Fruit fly (Drosophila melanogaster): ENCODE data around the gene CG1116.

Gene CG1116

DNA sequence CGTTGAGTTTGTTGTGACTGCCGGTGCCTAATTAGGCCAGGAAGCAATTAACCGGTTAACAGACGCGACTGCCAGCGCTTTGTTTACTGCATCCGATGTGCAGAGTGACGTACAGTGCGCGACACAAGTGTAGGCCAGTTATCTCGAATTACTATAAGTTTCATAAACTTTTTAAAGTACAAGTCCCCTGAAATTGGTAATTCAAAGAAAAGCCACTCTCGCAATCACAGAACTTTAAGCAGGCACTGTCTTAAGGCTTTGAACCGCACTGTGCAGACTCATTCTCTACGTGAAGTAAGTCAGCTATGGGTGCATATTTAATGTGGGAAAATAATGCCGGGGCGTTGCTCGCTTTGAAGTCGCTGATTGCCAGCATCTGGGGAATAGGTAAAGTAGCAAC is 10.0 kb upstream of the CG1116 start (continued):
- no peak for TF ChIP-seq Jarid2 (GFP tag; optimal IDR thresholded peaks at IDR 0.05)
- TF ChIP-seq usp (GFP tag; optimal IDR thresholded peaks at IDR 0.05), result no peak
- peak; percentile 43; the same call in 1 of the 2 replicates for TF ChIP-seq HLH3B (GFP tag; IDR thresholded peaks at IDR 0.05)
- TF ChIP-seq CG11504 (tag; optimal IDR thresholded peaks at IDR 0.05), result peak; percentile 65
- peak; percentile 12; the same call in 1 of the 2 replicates for TF ChIP-seq Nf-YA (GFP tag; IDR thresholded peaks at IDR 0.05)
- peak; percentile 19 for TF ChIP-seq D19A (tag; optimal IDR thresholded peaks at IDR 0.05)
- TF ChIP-seq sens (GFP tag), result peak; percentile 87
- peak; percentile 36 for TF ChIP-seq bab2 (GFP tag; optimal IDR thresholded peaks at IDR 0.05)
- peak; percentile 66 for TF ChIP-seq CG8388 (GFP tag; optimal IDR thresholded peaks at IDR 0.05)
- peak; percentile 41; the same call in 1 of the 3 replicates for TF ChIP-seq sr (GFP tag; IDR thresholded peaks at IDR 0.05)
- no peak for TF ChIP-seq CG10321 (GFP tag; IDR thresholded peaks at IDR 0.05)
- TF ChIP-seq sqz (GFP tag; optimal IDR thresholded peaks at IDR 0.05), result no peak
- TF ChIP-seq bbx (GFP tag; IDR thresholded peaks at IDR 0.05; ENCODE audit: partially characterized antibody), result no peak
- no peak for TF ChIP-seq CG4617 (GFP tag; optimal IDR thresholded peaks at IDR 0.05; ENCODE audit: borderline replicate concordance)
- peak; percentile 37 for TF ChIP-seq CG1529 (GFP tag; optimal IDR thresholded peaks at IDR 0.05)
- TF ChIP-seq eve (GFP tag; optimal IDR thresholded peaks at IDR 0.05), result no peak
- no peak for TF ChIP-seq CG12071 (GFP tag; optimal IDR thresholded peaks at IDR 0.05)
- no peak for TF ChIP-seq kni (GFP tag; optimal IDR thresholded peaks at IDR 0.05)
- peak; percentile 17 for TF ChIP-seq PHDP (tag; optimal IDR thresholded peaks at IDR 0.05)
- TF ChIP-seq CG5953 (GFP tag; IDR thresholded peaks at IDR 0.05), result peak; percentile 44; the same call in 1 of the 2 replicates
- TF ChIP-seq org-1 (GFP tag; optimal IDR thresholded peaks at IDR 0.05), result no peak
- TF ChIP-seq Ssrp (tag; optimal IDR thresholded peaks at IDR 0.05), result peak; percentile 55
- no peak for TF ChIP-seq D (optimal IDR thresholded peaks at IDR 0.05)
- peak; percentile 43 for TF ChIP-seq D (GFP tag; optimal IDR thresholded peaks at IDR 0.05)
- TF ChIP-seq az2 (GFP tag; optimal IDR thresholded peaks at IDR 0.05), result peak; percentile 35
- TF ChIP-seq CG9727 (GFP tag; optimal IDR thresholded peaks at IDR 0.05), result no peak
- TF ChIP-seq Optix (GFP tag; IDR thresholded peaks at IDR 0.05), result 0 out of 3 replicates have a peak, but pooled peaks have one; percentile 35
- peak; percentile 27 for TF ChIP-seq grau (tag; optimal IDR thresholded peaks at IDR 0.05)
- TF ChIP-seq tap (tag; optimal IDR thresholded peaks at IDR 0.05), result peak; percentile 40
- peak; percentile 23 for TF ChIP-seq CoRest (tag; optimal IDR thresholded peaks at IDR 0.05)
- TF ChIP-seq CG15269 (tag; optimal IDR thresholded peaks at IDR 0.05), result peak; percentile 35
- no peak; the same call in 1 of the 3 replicates for TF ChIP-seq B-H1 (GFP tag; IDR thresholded peaks at IDR 0.05)
- peak; percentile 7 for TF ChIP-seq gcm (GFP tag; optimal IDR thresholded peaks at IDR 0.05)
- TF ChIP-seq stc (GFP tag; IDR thresholded peaks at IDR 0.05), result 0 out of 2 replicates have a peak, but pooled peaks have one; percentile 26
- TF ChIP-seq CG7928 (GFP tag; optimal IDR thresholded peaks at IDR 0.05), result no peak
- TF ChIP-seq CG17802 (tag; optimal IDR thresholded peaks at IDR 0.05), result peak; percentile 9
- TF ChIP-seq Deaf1 (tag; optimal IDR thresholded peaks at IDR 0.05), result no peak
- no peak for TF ChIP-seq Eip74EF (GFP tag; optimal IDR thresholded peaks at IDR 0.05)
- no peak for TF ChIP-seq CG13123 (GFP tag; optimal IDR thresholded peaks at IDR 0.05)
- TF ChIP-seq sens-2 (GFP tag; IDR thresholded peaks at IDR 0.05), result 0 out of 2 replicates have a peak, but pooled peaks have one; percentile 16
- peak; percentile 41; the same call in 1 of the 2 replicates for TF ChIP-seq CG32772 (GFP tag; IDR thresholded peaks at IDR 0.05)
- peak; percentile 44 for TF ChIP-seq CG4820 (GFP tag; optimal IDR thresholded peaks at IDR 0.05)
- TF ChIP-seq CG18764 (GFP tag; optimal IDR thresholded peaks at IDR 0.05), result no peak
- peak; percentile 52; the same call in 1 of the 2 replicates for TF ChIP-seq Xrp1 (GFP tag; IDR thresholded peaks at IDR 0.05)
- TF ChIP-seq emc (GFP tag; optimal IDR thresholded peaks at IDR 0.05), result no peak
- peak; percentile 66 for TF ChIP-seq CG17359 (tag; optimal IDR thresholded peaks at IDR 0.05)
- peak; percentile 25 for TF ChIP-seq Six4 (GFP tag; optimal IDR thresholded peaks at IDR 0.05)
- TF ChIP-seq CG1647 (GFP tag; optimal IDR thresholded peaks at IDR 0.05), result peak; percentile 27
- TF ChIP-seq rib (GFP tag; IDR thresholded peaks at IDR 0.05), result no peak
- TF ChIP-seq gce (GFP tag; IDR thresholded peaks at IDR 0.05), result peak; percentile 57; the same call in 1 of the 3 replicates
- TF ChIP-seq ewg (GFP tag; optimal IDR thresholded peaks at IDR 0.05), result peak; percentile 28
